Worm (Caenorhabditis elegans): Measurements from ENCODE around the gene str-170.

Gene str-170

DNA sequence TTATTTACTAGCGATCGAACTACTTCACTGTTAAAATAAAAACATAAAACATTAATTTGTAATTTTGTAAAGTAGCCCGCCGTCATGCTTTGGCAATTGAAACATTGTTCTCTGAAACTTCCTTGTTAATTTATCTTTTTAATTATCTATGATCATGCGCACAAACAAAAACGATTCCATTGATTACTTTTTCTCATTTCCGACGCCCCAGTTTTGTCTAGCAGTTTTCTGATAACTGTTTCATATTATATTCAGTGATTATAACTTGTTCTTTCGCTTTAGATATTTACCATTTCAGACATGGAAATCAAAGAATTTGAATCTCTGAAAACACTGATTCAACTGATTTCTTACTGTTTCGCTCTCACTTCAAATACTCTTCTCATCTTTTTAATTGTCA is at the start of gene str-170:
Gene str-170, plus strand, starts transcription at position 301 of the 400 bp plus-strand sequence.
- TF ChIP-seq ceh-36 (tag; optimal IDR thresholded peaks at IDR 0.05) (no peak), B0310.2 (tag; optimal IDR thresholded peaks at IDR 0.05) (no peak), ceh-13 (GFP tag; optimal IDR thresholded peaks at IDR 0.05) (no peak), tra-4 (tag; optimal IDR thresholded peaks at IDR 0.05) (no peak), tbx-11 (GFP tag; IDR thresholded peaks at IDR 0.05) (no peak), ets-7 (tag; optimal IDR thresholded peaks at IDR 0.05) (no peak), ama-1 (optimal IDR thresholded peaks at IDR 0.05) (no peak), hnd-1 (tag; optimal IDR thresholded peaks at IDR 0.05) (no peak), flt-1 (GFP tag; IDR thresholded peaks at IDR 0.05) (no peak), hmg-4 (GFP tag; optimal IDR thresholded peaks at IDR 0.05) (no peak), hmbx-1 (tag; optimal IDR thresholded peaks at IDR 0.05) (no peak), tbx-37 (GFP tag; conservative IDR thresholded peaks at IDR 0.05) (no peak), scrt-1 (GFP tag; IDR thresholded peaks at IDR 0.05) (no peak), aly-1 (tag; optimal IDR thresholded peaks at IDR 0.05) (no peak), pes-1 (GFP tag; IDR thresholded peaks at IDR 0.05) (no peak), F13C5.2 (tag; optimal IDR thresholded peaks at IDR 0.05) (no peak), sea-1 (GFP tag; conservative IDR thresholded peaks at IDR 0.05) (no peak)

- no peak for TF ChIP-seq scrt-1 (GFP tag; IDR thresholded peaks at IDR 0.05)
- TF ChIP-seq hnd-1 (tag; optimal IDR thresholded peaks at IDR 0.05): no peak
- no peak for TF ChIP-seq ets-7 (tag; optimal IDR thresholded peaks at IDR 0.05)
- TF ChIP-seq pes-1 (GFP tag; IDR thresholded peaks at IDR 0.05): no peak
- no peak for TF ChIP-seq hmbx-1 (tag; optimal IDR thresholded peaks at IDR 0.05)
- no peak for TF ChIP-seq ceh-13 (GFP tag; optimal IDR thresholded peaks at IDR 0.05)
- no peak for TF ChIP-seq F13C5.2 (tag; optimal IDR thresholded peaks at IDR 0.05)
- TF ChIP-seq ama-1 (optimal IDR thresholded peaks at IDR 0.05): no peak
- TF ChIP-seq tbx-37 (GFP tag; conservative IDR thresholded peaks at IDR 0.05): no peak
- TF ChIP-seq tra-4 (tag; optimal IDR thresholded peaks at IDR 0.05): no peak
- no peak for TF ChIP-seq hmg-4 (GFP tag; optimal IDR thresholded peaks at IDR 0.05)
Observed at ce11 chrIV:4829641-4830040, 47.6 kb upstream of the str-170 start.

- TF ChIP-seq scrt-1 (GFP tag; IDR thresholded peaks at IDR 0.05): no peak
- no peak for TF ChIP-seq tbx-37 (GFP tag; conservative IDR thresholded peaks at IDR 0.05)
- no peak for TF ChIP-seq hmbx-1 (tag; optimal IDR thresholded peaks at IDR 0.05)
- no peak for TF ChIP-seq ets-7 (tag; optimal IDR thresholded peaks at IDR 0.05)
- no peak for TF ChIP-seq flt-1 (GFP tag; IDR thresholded peaks at IDR 0.05)
- TF ChIP-seq sea-1 (GFP tag; conservative IDR thresholded peaks at IDR 0.05): no peak
- no peak for TF ChIP-seq hmg-4 (GFP tag; optimal IDR thresholded peaks at IDR 0.05)
- TF ChIP-seq tra-4 (tag; optimal IDR thresholded peaks at IDR 0.05): no peak
- TF ChIP-seq B0310.2 (tag; optimal IDR thresholded peaks at IDR 0.05): no peak
- TF ChIP-seq ceh-36 (tag; optimal IDR thresholded peaks at IDR 0.05): no peak
Observed at ce11 chrIV:4842030-4842429, 35.2 kb upstream of the str-170 start.

DNA sequence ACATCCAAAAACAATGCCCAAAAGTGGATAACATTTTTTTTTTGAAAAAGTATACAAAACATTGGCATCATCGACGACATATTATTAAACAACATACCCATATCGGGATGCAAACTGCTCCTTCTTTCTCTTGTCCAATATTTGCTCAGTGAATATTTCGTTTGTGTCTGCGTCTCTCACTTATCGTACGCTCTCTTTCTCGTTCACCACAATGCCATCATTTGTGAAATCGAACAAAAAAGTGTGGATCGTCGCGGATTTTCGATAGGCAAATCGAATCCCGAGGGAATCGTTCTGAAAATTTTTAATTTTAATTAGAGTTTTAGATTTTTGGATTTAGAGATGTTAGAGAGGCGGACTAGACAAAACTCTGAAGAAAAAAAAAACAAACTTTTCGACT is 30.4 kb upstream of the str-170 start, which contains the start of gene tat-2:
Gene tat-2, minus strand, starts transcription at position 101 of the 400 bp plus-strand sequence.
- no peak for TF ChIP-seq ceh-36 (tag; optimal IDR thresholded peaks at IDR 0.05)

ce11 chrIV:4856195-4856594 is 21.0 kb upstream of the str-170 start, which contains the start of gene Y17G9A.2:
Gene Y17G9A.2, minus strand, starts transcription at chrIV:4856295.
- TF ChIP-seq ceh-13 (GFP tag; optimal IDR thresholded peaks at IDR 0.05) (no peak), hnd-1 (tag; optimal IDR thresholded peaks at IDR 0.05) (no peak), tbx-37 (GFP tag; conservative IDR thresholded peaks at IDR 0.05) (no peak), scrt-1 (GFP tag; IDR thresholded peaks at IDR 0.05) (no peak), flt-1 (GFP tag; IDR thresholded peaks at IDR 0.05) (no peak), tbx-11 (GFP tag; IDR thresholded peaks at IDR 0.05) (no peak), hmbx-1 (tag; optimal IDR thresholded peaks at IDR 0.05) (no peak), B0310.2 (tag; optimal IDR thresholded peaks at IDR 0.05) (no peak), ets-7 (tag; optimal IDR thresholded peaks at IDR 0.05) (no peak), F13C5.2 (tag; optimal IDR thresholded peaks at IDR 0.05) (no peak), ceh-36 (tag; optimal IDR thresholded peaks at IDR 0.05) (no peak), tra-4 (tag; optimal IDR thresholded peaks at IDR 0.05) (no peak), sea-1 (GFP tag; conservative IDR thresholded peaks at IDR 0.05) (no peak), hmg-4 (GFP tag; optimal IDR thresholded peaks at IDR 0.05) (no peak), ama-1 (optimal IDR thresholded peaks at IDR 0.05) (no peak), aly-1 (tag; optimal IDR thresholded peaks at IDR 0.05) (no peak)

- TF ChIP-seq tbx-11 (GFP tag; IDR thresholded peaks at IDR 0.05) (no peak), B0310.2 (tag; optimal IDR thresholded peaks at IDR 0.05) (no peak), F13C5.2 (tag; optimal IDR thresholded peaks at IDR 0.05) (no peak), ceh-13 (GFP tag; optimal IDR thresholded peaks at IDR 0.05) (no peak), ceh-36 (tag; optimal IDR thresholded peaks at IDR 0.05) (no peak), flt-1 (GFP tag; IDR thresholded peaks at IDR 0.05) (no peak), sea-1 (GFP tag; conservative IDR thresholded peaks at IDR 0.05) (no peak), tra-4 (tag; optimal IDR thresholded peaks at IDR 0.05) (no peak), aly-1 (tag; optimal IDR thresholded peaks at IDR 0.05) (no peak), scrt-1 (GFP tag; IDR thresholded peaks at IDR 0.05) (no peak), hmg-4 (GFP tag; optimal IDR thresholded peaks at IDR 0.05) (no peak), ets-7 (tag; optimal IDR thresholded peaks at IDR 0.05) (no peak), hmbx-1 (tag; optimal IDR thresholded peaks at IDR 0.05) (no peak)
Observed at ce11 chrIV:4858573-4858972, 18.6 kb upstream of the str-170 start, which contains the start of gene Y17G9A.3. Gene Y17G9A.3, minus strand, starts transcription at chrIV:4858673.

DNA sequence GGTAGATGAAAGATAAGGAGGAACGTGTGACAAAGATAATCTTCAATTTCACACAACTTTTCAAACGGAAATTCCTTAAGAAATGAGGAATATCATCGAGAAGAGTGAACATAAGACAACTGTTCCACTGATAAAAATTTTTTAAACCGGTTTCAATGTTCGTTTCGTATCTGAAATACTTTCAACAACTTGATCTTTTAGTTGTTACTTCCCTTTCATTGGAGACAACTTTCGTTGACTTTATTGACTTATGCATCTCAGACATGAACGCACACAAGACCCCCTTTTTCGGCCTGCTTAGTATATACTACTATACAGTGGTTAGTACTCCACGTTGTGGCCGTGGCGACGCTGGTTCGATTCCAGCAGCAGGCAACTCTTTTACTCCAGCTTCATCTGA is 15.8 kb upstream of the str-170 start, which contains the start of the genes Y17G9A.4 and str-173:
Gene Y17G9A.4, minus strand, starts transcription at position 101 of the 400 bp plus-strand sequence.
Gene str-173, plus strand, starts transcription at position 325 of the 400 bp plus-strand sequence.
- no peak for TF ChIP-seq pes-1 (GFP tag; IDR thresholded peaks at IDR 0.05)
- TF ChIP-seq aly-1 (tag; optimal IDR thresholded peaks at IDR 0.05): no peak
- no peak for TF ChIP-seq scrt-1 (GFP tag; IDR thresholded peaks at IDR 0.05)
- no peak for TF ChIP-seq sea-1 (GFP tag; conservative IDR thresholded peaks at IDR 0.05)
- TF ChIP-seq ama-1 (optimal IDR thresholded peaks at IDR 0.05): no peak
- TF ChIP-seq tra-4 (tag; optimal IDR thresholded peaks at IDR 0.05): no peak
- TF ChIP-seq hmg-4 (GFP tag; optimal IDR thresholded peaks at IDR 0.05): no peak
- TF ChIP-seq ceh-13 (GFP tag; optimal IDR thresholded peaks at IDR 0.05): no peak
- TF ChIP-seq tbx-37 (GFP tag; conservative IDR thresholded peaks at IDR 0.05): no peak
- TF ChIP-seq ceh-36 (tag; optimal IDR thresholded peaks at IDR 0.05): no peak
- no peak for TF ChIP-seq hmbx-1 (tag; optimal IDR thresholded peaks at IDR 0.05)
- no peak for TF ChIP-seq hnd-1 (tag; optimal IDR thresholded peaks at IDR 0.05)
- TF ChIP-seq F13C5.2 (tag; optimal IDR thresholded peaks at IDR 0.05): no peak

Data from whole organism, early embryonic.